Worm (Caenorhabditis elegans) whole organism, L3 larva: ENCODE measurements around the gene K02D10.2.

ENCODE experiments used
- ZK546.5 ChIP-seq: sonication (generic microtip); optimal IDR thresholded peaks from 2 replicates; lab custom pipeline; 2017; ENCODE audit warnings: missing biosample characterization, missing genetic modification characterization
- ama-1 ChIP-seq: fragments of 150-350 bp; optimal IDR thresholded peaks from 2 replicates; lab custom pipeline; 2018
- ceh-16 ChIP-seq: sonication (generic microtip); optimal IDR thresholded peaks from 2 replicates; lab custom pipeline; 2017; ENCODE audit warnings: missing biosample characterization, missing genetic modification characterization
- ceh-28 ChIP-seq: fragments of 150-350 bp; optimal IDR thresholded peaks from 2 replicates; lab custom pipeline; 2014; ENCODE audit warnings: missing biosample characterization, missing genetic modification reagents, missing genetic modification characterization
- ceh-82 ChIP-seq: fragments of 150-350 bp; optimal IDR thresholded peaks from 2 replicates; lab custom pipeline; 2014; ENCODE audit warnings: missing biosample characterization, missing genetic modification characterization
- ceh-9 ChIP-seq: sonication (generic microtip); optimal IDR thresholded peaks from 2 replicates; lab custom pipeline; 2018; ENCODE audit warnings: missing biosample characterization, missing genetic modification characterization
- daf-12 ChIP-seq: fragments of 150-350 bp; optimal IDR thresholded peaks from 2 replicates; lab custom pipeline; 2014; ENCODE audit warnings: missing biosample characterization, missing genetic modification reagents, missing genetic modification characterization
- egl-27 ChIP-seq: sonication (generic microtip); optimal IDR thresholded peaks from 4 replicates; lab custom pipeline; 2017; ENCODE audit warnings: missing biosample characterization, missing genetic modification reagents, missing genetic modification characterization
- egl-5 ChIP-seq: fragments of 150-350 bp; optimal IDR thresholded peaks from 2 replicates; lab custom pipeline; 2017; ENCODE audit warnings: missing biosample characterization, missing genetic modification reagents, missing genetic modification characterization, inconsistent platforms
- elt-1 ChIP-seq: fragments of 150-350 bp; optimal IDR thresholded peaks from 2 replicates; lab custom pipeline; 2014; ENCODE audit warnings: missing biosample characterization, missing genetic modification characterization
- elt-2 ChIP-seq: sonication (generic microtip); optimal IDR thresholded peaks from 2 replicates; lab custom pipeline; 2016; ENCODE audit warnings: missing genetic modification reagents, mild to moderate bottlenecking, missing genetic modification characterization, missing compliant biosample characterization
- elt-3 ChIP-seq, 3 experiments: fragments of 150-350 bp in 1 of 3; sonication (generic microtip) in 2 of 3; optimal IDR thresholded peaks; 2 replicates in 2 of 3; 4 replicates in 1 of 3; lab custom pipeline; 2014 to 2017; ENCODE audit warnings: missing biosample characterization in 3 of 3, missing genetic modification characterization in 3 of 3
- fkh-10 ChIP-seq: sonication (generic microtip); optimal IDR thresholded peaks from 2 replicates; lab custom pipeline; 2017; ENCODE audit warnings: missing biosample characterization, missing genetic modification reagents, missing genetic modification characterization
- fkh-2 ChIP-seq: fragments of 150-350 bp; optimal IDR thresholded peaks from 2 replicates; lab custom pipeline; 2014; ENCODE audit warnings: missing biosample characterization, missing genetic modification reagents, missing genetic modification characterization
- fos-1 ChIP-seq: fragments of 150-350 bp; optimal IDR thresholded peaks from 2 replicates; lab custom pipeline; 2014; ENCODE audit warnings: missing biosample characterization, missing genetic modification characterization
- hmg-11 ChIP-seq: sonication (generic microtip); optimal IDR thresholded peaks from 2 replicates; lab custom pipeline; 2016; ENCODE audit warnings: missing genetic modification characterization, missing compliant biosample characterization
- jun-1 ChIP-seq: fragments of 150-350 bp; optimal IDR thresholded peaks from 2 replicates; lab custom pipeline; 2014; ENCODE audit warnings: missing biosample characterization, missing genetic modification reagents, missing genetic modification characterization
- lin-15B ChIP-seq: fragments of 150-350 bp; optimal IDR thresholded peaks from 2 replicates; lab custom pipeline; 2014; ENCODE audit warnings: missing biosample characterization, missing genetic modification characterization
- lin-39 ChIP-seq: fragments of 150-350 bp; optimal IDR thresholded peaks from 2 replicates; lab custom pipeline; 2018; ENCODE audit warnings: missing biosample characterization, missing genetic modification reagents, missing genetic modification characterization
- lsy-12 ChIP-seq: sonication (generic microtip); optimal IDR thresholded peaks from 2 replicates; lab custom pipeline; 2016; ENCODE audit warnings: mild to moderate bottlenecking, missing genetic modification characterization, missing compliant biosample characterization
- mdl-1 ChIP-seq: fragments of 150-350 bp; optimal IDR thresholded peaks from 2 replicates; lab custom pipeline; 2014; ENCODE audit warnings: missing biosample characterization, missing genetic modification characterization
- mml-1 ChIP-seq: fragments of 150-350 bp; sonication (generic microtip); optimal IDR thresholded peaks from 3 replicates; lab custom pipeline; 2014; ENCODE audit warnings: missing biosample characterization, missing genetic modification characterization
- nhr-11 ChIP-seq: fragments of 150-350 bp; optimal IDR thresholded peaks from 2 replicates; lab custom pipeline; 2014; ENCODE audit warnings: missing biosample characterization, missing genetic modification characterization
- nhr-12 ChIP-seq: fragments of 150-350 bp; optimal IDR thresholded peaks from 2 replicates; lab custom pipeline; 2014; ENCODE audit warnings: missing biosample characterization, missing genetic modification characterization
- nhr-23 ChIP-seq: fragments of 150-350 bp; optimal IDR thresholded peaks from 2 replicates; lab custom pipeline; 2014; ENCODE audit warnings: missing biosample characterization, missing genetic modification reagents, missing genetic modification characterization
- nhr-25 ChIP-seq: sonication (generic microtip); optimal IDR thresholded peaks from 2 replicates; lab custom pipeline; 2017; ENCODE audit warnings: missing biosample characterization, missing genetic modification characterization
- nhr-28 ChIP-seq: fragments of 150-350 bp; optimal IDR thresholded peaks from 2 replicates; lab custom pipeline; 2014; ENCODE audit warnings: missing biosample characterization, missing genetic modification characterization
- nhr-43 ChIP-seq: sonication (generic microtip); optimal IDR thresholded peaks from 2 replicates; lab custom pipeline; 2016; ENCODE audit warnings: mild to moderate bottlenecking, missing genetic modification characterization, missing compliant biosample characterization; ENCODE audit not compliant: poor library complexity, severe bottlenecking
- nhr-67 ChIP-seq: fragments of 150-350 bp; optimal IDR thresholded peaks from 2 replicates; lab custom pipeline; 2014; ENCODE audit warnings: missing biosample characterization, missing genetic modification characterization
- nhr-76 ChIP-seq: fragments of 150-350 bp; sonication (generic microtip); optimal IDR thresholded peaks from 5 replicates; lab custom pipeline; 2014; ENCODE audit warnings: missing biosample characterization, missing genetic modification characterization
- nhr-77 ChIP-seq: fragments of 150-350 bp; optimal IDR thresholded peaks from 2 replicates; lab custom pipeline; 2014; ENCODE audit warnings: missing biosample characterization, missing genetic modification characterization
- pha-4 ChIP-seq: fragments of 150-350 bp; optimal IDR thresholded peaks from 2 replicates; lab custom pipeline; 2014; ENCODE audit warnings: missing biosample characterization, missing genetic modification reagents, missing genetic modification characterization
- pqm-1 ChIP-seq: fragments of 150-350 bp; optimal IDR thresholded peaks from 2 replicates; lab custom pipeline; 2017; ENCODE audit warnings: missing biosample characterization, missing genetic modification characterization, inconsistent platforms
- sea-2 ChIP-seq: fragments of 150-350 bp; sonication (generic microtip); optimal IDR thresholded peaks from 4 replicates; lab custom pipeline; 2014; ENCODE audit warnings: missing biosample characterization, missing genetic modification reagents, missing genetic modification characterization
- skn-1 ChIP-seq: fragments of 150-350 bp; optimal IDR thresholded peaks from 2 replicates; lab custom pipeline; 2014; ENCODE audit warnings: missing biosample characterization, missing genetic modification characterization
- tbx-2 ChIP-seq: sonication (generic microtip); optimal IDR thresholded peaks from 2 replicates; lab custom pipeline; 2016; ENCODE audit warnings: mild to moderate bottlenecking, missing genetic modification characterization, missing compliant biosample characterization
- unc-39 ChIP-seq: sonication (generic microtip); optimal IDR thresholded peaks from 4 replicates; lab custom pipeline; 2017; ENCODE audit warnings: missing biosample characterization, missing genetic modification characterization
- unc-62 ChIP-seq: fragments of 150-350 bp; sonication (generic microtip); optimal IDR thresholded peaks from 4 replicates; lab custom pipeline; 2014; ENCODE audit warnings: missing biosample characterization, missing genetic modification reagents, missing genetic modification characterization
- ztf-11 ChIP-seq: fragments of 150-350 bp; optimal IDR thresholded peaks from 2 replicates; lab custom pipeline; 2014; ENCODE audit warnings: missing biosample characterization, missing genetic modification characterization
- ztf-4 ChIP-seq: fragments of 150-350 bp; optimal IDR thresholded peaks from 2 replicates; lab custom pipeline; 2014; ENCODE audit warnings: missing biosample characterization, missing genetic modification characterization

Gene K02D10.2

DNA sequence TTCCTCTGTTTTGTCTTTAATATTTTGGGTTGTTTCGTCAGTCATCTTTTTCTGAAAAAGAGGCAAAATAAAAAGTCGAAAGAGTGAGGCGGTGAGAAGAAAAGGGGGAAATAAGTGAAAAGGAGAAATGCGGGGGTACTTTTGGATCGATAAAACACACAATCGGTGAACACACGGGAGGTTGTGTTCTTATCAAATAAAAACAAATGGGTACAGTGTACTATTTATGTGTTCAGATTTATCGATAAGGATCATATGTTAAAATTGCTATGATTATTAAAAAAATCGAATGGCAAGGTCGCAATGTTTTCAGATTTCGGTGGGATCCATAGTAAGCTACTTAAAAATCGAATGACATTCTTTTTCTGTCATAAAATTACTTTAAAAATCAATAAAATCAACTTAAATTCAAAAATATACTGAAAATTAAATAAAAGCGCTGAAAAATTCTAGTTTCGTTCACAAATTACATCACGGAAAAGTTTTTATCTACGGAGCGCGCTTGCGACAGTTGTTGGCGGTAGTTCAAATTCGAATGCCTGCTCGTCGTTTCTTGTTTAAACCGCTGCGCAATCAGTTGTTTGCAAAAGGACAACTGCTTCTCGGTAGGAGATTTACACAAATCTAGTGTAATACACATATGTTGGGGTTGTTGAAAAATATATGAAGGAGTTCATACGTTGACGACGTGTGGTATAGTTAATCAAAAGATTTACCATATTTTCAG is 38.3 kb upstream of the K02D10.2 start, which contains the start of gene prx-19 (continued):
- no peak for TF ChIP-seq daf-12 (tag; lab: Kevin White, UChicago)
- TF ChIP-seq unc-39 (tag; lab: Kevin White, UChicago), result no peak
- TF ChIP-seq fkh-2 (tag; lab: Kevin White, UChicago), result no peak
- no peak for TF ChIP-seq elt-1 (tag; lab: Kevin White, UChicago)
- TF ChIP-seq nhr-76 (tag; lab: Kevin White, UChicago), result no peak
- no peak for TF ChIP-seq ama-1 (lab: Kevin White, UChicago)
- no peak for TF ChIP-seq sea-2 (GFP tag; lab: Kevin White, UChicago)
- no peak for TF ChIP-seq ztf-11 (tag; lab: Kevin White, UChicago)
- no peak for TF ChIP-seq nhr-77
- no peak for TF ChIP-seq hmg-11 (tag; lab: Kevin White, UChicago)
- TF ChIP-seq fos-1 (tag; lab: Kevin White, UChicago), result no peak
- no peak for TF ChIP-seq nhr-28 (tag; lab: Kevin White, UChicago)
- no peak for TF ChIP-seq lsy-12 (tag; lab: Kevin White, UChicago)
- no peak for TF ChIP-seq tbx-2 (tag; lab: Kevin White, UChicago)
- TF ChIP-seq ZK546.5, result no peak
- no peak for TF ChIP-seq unc-62 (GFP tag; lab: Kevin White, UChicago)
- TF ChIP-seq ceh-28 (tag; lab: Kevin White, UChicago), result peak; percentile 23
- TF ChIP-seq nhr-67, result no peak
- TF ChIP-seq nhr-25 (tag; lab: Kevin White, UChicago), result peak; percentile 76
- peak; percentile 32 for TF ChIP-seq egl-5 (tag; lab: Kevin White, UChicago)
- no peak for TF ChIP-seq fkh-10

DNA sequence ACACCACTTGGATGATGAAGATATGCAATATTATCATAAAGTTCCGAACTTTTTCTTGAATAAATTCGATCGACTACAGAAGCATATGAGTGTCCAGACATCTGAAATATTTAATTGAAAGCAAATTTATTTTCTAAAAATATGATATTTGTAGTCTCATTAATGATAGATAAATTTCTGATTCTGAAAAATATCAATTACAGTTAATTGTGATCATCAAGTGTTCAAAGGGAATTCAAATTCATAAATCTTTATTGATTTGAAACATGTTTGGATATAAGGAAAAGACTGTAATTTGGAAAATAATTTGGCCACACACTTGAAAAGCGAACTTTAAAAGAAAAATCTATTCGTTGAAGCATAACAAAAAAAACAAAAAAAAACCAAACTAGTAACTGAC is 36.2 kb upstream of the K02D10.2 start, which contains the start of gene F54F2.7:
F54F2.7 (minus strand) TSS at position 101 of the 400 bp plus-strand sequence.
- TF ChIP-seq nhr-12 (tag; lab: Kevin White, UChicago) (no peak), nhr-67 (no peak), lin-15B (tag; lab: Kevin White, UChicago) (no peak), elt-3 (tag; optimal IDR thresholded peaks at IDR 0.05; lab: Kevin White, UChicago) (no peak), ceh-82 (no peak), ceh-16 (tag; lab: Kevin White, UChicago) (no peak), elt-1 (tag; lab: Kevin White, UChicago) (no peak), nhr-76 (tag; lab: Kevin White, UChicago) (no peak), ceh-9 (tag; lab: Kevin White, UChicago) (no peak), lsy-12 (tag; lab: Kevin White, UChicago) (no peak), ama-1 (lab: Kevin White, UChicago) (no peak), nhr-43 (tag; lab: Kevin White, UChicago) (no peak), ztf-4 (tag; lab: Kevin White, UChicago) (no peak), unc-62 (GFP tag; lab: Kevin White, UChicago) (no peak), sea-2 (GFP tag; lab: Kevin White, UChicago) (no peak)

DNA sequence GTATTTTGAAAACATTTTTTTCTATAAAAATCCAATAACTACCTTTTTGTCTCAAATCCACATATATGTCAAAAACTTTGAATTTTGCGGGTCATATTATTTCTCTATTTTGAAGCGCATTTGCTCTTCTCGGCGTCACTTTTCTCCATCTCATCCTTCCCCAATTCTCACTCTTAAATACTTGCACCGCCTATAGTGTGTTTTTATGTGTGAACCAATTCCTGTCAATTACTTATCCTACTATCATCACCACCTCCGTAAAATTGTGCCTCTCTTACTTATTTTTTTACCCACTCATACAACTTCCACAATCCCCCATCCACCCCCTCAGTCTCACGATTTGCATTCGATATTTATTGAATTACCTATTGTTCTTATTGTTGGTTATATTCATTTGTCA is 34.8 kb upstream of the K02D10.2 start:
- TF ChIP-seq fos-1 (tag; lab: Kevin White, UChicago), result no peak
- TF ChIP-seq egl-27 (tag; lab: Kevin White, UChicago), result no peak
- TF ChIP-seq ceh-16 (tag; lab: Kevin White, UChicago), result no peak

DNA sequence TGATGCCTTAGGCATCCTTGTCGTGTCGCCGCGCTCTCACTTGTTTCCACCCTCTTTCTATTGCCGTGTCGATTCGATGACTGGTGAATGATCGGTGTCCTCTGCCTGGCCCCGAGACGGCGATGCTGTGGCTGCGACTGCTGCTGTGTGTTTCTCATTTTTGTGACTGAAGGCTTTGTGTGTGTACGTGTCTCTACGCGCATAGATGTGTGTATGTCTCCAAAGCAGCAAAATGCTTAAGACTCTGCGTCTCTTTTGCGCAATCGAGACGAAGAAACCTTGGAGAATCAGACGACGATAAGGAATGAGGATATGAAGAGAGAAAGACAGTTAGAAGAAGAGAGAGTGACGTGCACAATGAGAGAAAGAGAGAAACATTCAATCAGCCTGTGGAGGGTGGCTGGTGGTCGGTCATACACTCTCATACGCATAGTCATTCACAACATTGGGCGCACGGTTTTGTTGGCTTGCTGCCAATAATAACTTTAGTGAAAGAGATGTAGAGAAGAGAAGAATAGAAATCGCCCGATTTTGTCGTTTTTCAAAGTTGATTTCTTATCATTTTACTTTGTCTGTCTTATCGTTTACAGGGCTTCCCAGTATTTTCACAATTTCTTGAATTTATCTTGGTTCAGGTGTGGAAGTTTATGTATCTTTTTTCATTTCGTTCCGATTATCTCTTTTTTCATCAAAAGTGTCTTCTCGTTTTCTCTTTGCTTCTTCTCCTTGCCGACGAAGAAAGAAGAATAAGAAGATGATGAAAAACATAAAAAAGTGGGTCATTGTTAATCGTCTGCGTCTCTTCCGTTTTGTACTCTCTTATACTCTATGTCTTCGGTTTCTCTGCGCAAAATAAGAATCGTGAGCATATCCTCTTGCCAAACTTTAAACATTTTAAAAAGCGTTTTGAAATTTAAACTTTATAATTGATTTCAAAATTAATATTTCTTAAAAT is 31.1 kb upstream of the K02D10.2 start:
- TF ChIP-seq pha-4 (tag; lab: Kevin White, UChicago), result peak; percentile 99
- peak; percentile 89 for TF ChIP-seq skn-1 (tag; lab: Kevin White, UChicago)
- TF ChIP-seq lin-39 (tag; lab: Kevin White, UChicago), result peak; percentile 97
- TF ChIP-seq jun-1, result peak; percentile 95
- peak; percentile 98 for TF ChIP-seq nhr-23
- TF ChIP-seq nhr-77, result peak; percentile 78
- no peak for TF ChIP-seq nhr-12 (tag; lab: Kevin White, UChicago)
- no peak for TF ChIP-seq fkh-2 (tag; lab: Kevin White, UChicago)
- no peak for TF ChIP-seq ztf-11 (tag; lab: Kevin White, UChicago)
- peak; percentile 40 for TF ChIP-seq mml-1 (tag; lab: Kevin White, UChicago)
- TF ChIP-seq mdl-1 (tag; lab: Kevin White, UChicago), result peak; percentile 95
- TF ChIP-seq ceh-82, result peak; percentile 75
- TF ChIP-seq nhr-25 (tag; lab: Kevin White, UChicago), result peak; percentile 99
- TF ChIP-seq elt-2 (tag; lab: Kevin White, UChicago), result peak; percentile 93
- peak; percentile 70 for TF ChIP-seq ztf-4 (tag; lab: Kevin White, UChicago)
- peak; percentile 93 for TF ChIP-seq ceh-28 (tag; lab: Kevin White, UChicago)
- peak; percentile 62 for TF ChIP-seq pqm-1 (tag; lab: Kevin White, UChicago)
- TF ChIP-seq lsy-12 (tag; lab: Kevin White, UChicago), result peak; percentile 91
- TF ChIP-seq nhr-11, result peak; percentile 98
- no peak for TF ChIP-seq unc-39 (tag; lab: Kevin White, UChicago)
- TF ChIP-seq nhr-43 (tag; lab: Kevin White, UChicago), result peak; percentile 70
- TF ChIP-seq unc-62 (GFP tag; lab: Kevin White, UChicago), result peak; percentile 99
- no peak for TF ChIP-seq ceh-16 (tag; lab: Kevin White, UChicago)
- peak; percentile 72 for TF ChIP-seq fos-1 (tag; lab: Kevin White, UChicago)
- peak; percentile 82 for TF ChIP-seq fkh-10
- peak in 1 of 3 experiments; percentile 69 for TF ChIP-seq elt-3 (tag; optimal IDR thresholded peaks at IDR 0.05; lab: Kevin White, UChicago)
- TF ChIP-seq elt-1 (tag; lab: Kevin White, UChicago), result peak; percentile 69
